Worm (Caenorhabditis elegans): ENCODE data around the gene R04A9.9.
A peak's percentile ranks its signal among the peaks of the same experiment; 100 is the strongest.

Gene R04A9.9

ce11 chrX:369923-370322 lies 20.4 kb downstream of the R04A9.9 start:
- TF ChIP-seq nhr-2 (tag; optimal IDR thresholded peaks at IDR 0.05), result peak; percentile 3
- no peak for TF ChIP-seq cnd-1 (tag; optimal IDR thresholded peaks at IDR 0.05)

- TF ChIP-seq sptf-1 (tag; optimal IDR thresholded peaks at IDR 0.05), result no peak
- TF ChIP-seq ces-1 (GFP tag; optimal IDR thresholded peaks at IDR 0.05), result no peak
- TF ChIP-seq sem-2 (GFP tag; optimal IDR thresholded peaks at IDR 0.05), result no peak
- TF ChIP-seq unc-39 (tag; optimal IDR thresholded peaks at IDR 0.05), result no peak
- no peak for TF ChIP-seq nhr-76 (tag; optimal IDR thresholded peaks at IDR 0.05)
- no peak for TF ChIP-seq bed-3 (GFP tag; optimal IDR thresholded peaks at IDR 0.05)
- no peak for TF ChIP-seq hlh-1 (tag; optimal IDR thresholded peaks at IDR 0.05)
- TF ChIP-seq ceh-39 (tag; optimal IDR thresholded peaks at IDR 0.05), result no peak
- no peak for TF ChIP-seq elt-3 (tag; optimal IDR thresholded peaks at IDR 0.05)
- no peak for TF ChIP-seq elt-1 (tag; optimal IDR thresholded peaks at IDR 0.05; ENCODE audit: borderline replicate concordance, insufficient read depth)
- TF ChIP-seq nhr-12 (tag; optimal IDR thresholded peaks at IDR 0.05), result no peak
- TF ChIP-seq pha-4 (tag; optimal IDR thresholded peaks at IDR 0.05), result no peak
Observed at ce11 chrX:360479-360878, 29.9 kb downstream of the R04A9.9 start, which contains the start of gene C04E7.5. Gene C04E7.5, plus strand, starts transcription at chrX:360779.

ce11 chrX:357792-358191 lies 32.6 kb downstream of the R04A9.9 start, which contains the start of gene C04E7.1:
Gene C04E7.1, plus strand, starts transcription at chrX:358092.
- TF ChIP-seq sptf-1 (tag; optimal IDR thresholded peaks at IDR 0.05) (no peak), mls-2 (tag; optimal IDR thresholded peaks at IDR 0.05) (no peak), flh-1 (GFP tag; optimal IDR thresholded peaks at IDR 0.05) (no peak), elt-1 (tag; optimal IDR thresholded peaks at IDR 0.05; ENCODE audit: borderline replicate concordance, insufficient read depth) (no peak), sem-2 (GFP tag; optimal IDR thresholded peaks at IDR 0.05) (no peak), lin-13 (tag; optimal IDR thresholded peaks at IDR 0.05) (no peak), tbx-8 (GFP tag; optimal IDR thresholded peaks at IDR 0.05) (no peak), ces-1 (GFP tag; optimal IDR thresholded peaks at IDR 0.05) (no peak), pha-4 (tag; optimal IDR thresholded peaks at IDR 0.05) (no peak), lin-32 (GFP tag; optimal IDR thresholded peaks at IDR 0.05) (no peak), nhr-76 (tag; optimal IDR thresholded peaks at IDR 0.05) (no peak), ceh-83 (GFP tag; optimal IDR thresholded peaks at IDR 0.05) (no peak), lsy-2 (tag; optimal IDR thresholded peaks at IDR 0.05) (no peak), mep-1 (tag; optimal IDR thresholded peaks at IDR 0.05) (no peak), nhr-12 (tag; optimal IDR thresholded peaks at IDR 0.05) (no peak)

- TF ChIP-seq drap-1 (GFP tag; optimal IDR thresholded peaks at IDR 0.05) (peak; percentile 88), sptf-1 (tag; optimal IDR thresholded peaks at IDR 0.05) (peak; percentile 96), lin-13 (tag; optimal IDR thresholded peaks at IDR 0.05) (peak; percentile 56), elt-1 (tag; optimal IDR thresholded peaks at IDR 0.05; ENCODE audit: borderline replicate concordance, insufficient read depth) (peak; percentile 13), unc-39 (tag; optimal IDR thresholded peaks at IDR 0.05) (no peak), flh-1 (GFP tag; optimal IDR thresholded peaks at IDR 0.05) (peak; percentile 50), nhr-76 (tag; optimal IDR thresholded peaks at IDR 0.05) (no peak), pha-4 (tag; optimal IDR thresholded peaks at IDR 0.05) (peak; percentile 53), hlh-1 (tag; optimal IDR thresholded peaks at IDR 0.05) (peak; percentile 51), mep-1 (tag; optimal IDR thresholded peaks at IDR 0.05) (peak; percentile 77), bed-3 (GFP tag; optimal IDR thresholded peaks at IDR 0.05) (peak; percentile 80), ceh-39 (tag; optimal IDR thresholded peaks at IDR 0.05) (peak; percentile 68), sem-2 (GFP tag; optimal IDR thresholded peaks at IDR 0.05) (peak; percentile 66), ceh-43 (GFP tag; optimal IDR thresholded peaks at IDR 0.05) (peak; percentile 86), elt-3 (tag; optimal IDR thresholded peaks at IDR 0.05) (no peak), unc-120 (tag; optimal IDR thresholded peaks at IDR 0.05; ENCODE audit: poor library complexity, severe bottlenecking) (peak; percentile 97), M03D4.4 (tag; optimal IDR thresholded peaks at IDR 0.05) (peak; percentile 88), nhr-28 (tag; optimal IDR thresholded peaks at IDR 0.05) (peak; percentile 62), nhr-237 (tag; optimal IDR thresholded peaks at IDR 0.05) (peak; percentile 92), tbx-8 (GFP tag; optimal IDR thresholded peaks at IDR 0.05) (peak; percentile 74), mls-2 (tag; optimal IDR thresholded peaks at IDR 0.05) (peak; percentile 92), mab-5 (tag; optimal IDR thresholded peaks at IDR 0.05) (peak; percentile 71), ceh-83 (GFP tag; optimal IDR thresholded peaks at IDR 0.05) (peak; percentile 89), cnd-1 (tag; optimal IDR thresholded peaks at IDR 0.05) (peak; percentile 82), ham-2 (GFP tag; optimal IDR thresholded peaks at IDR 0.05) (peak; percentile 71), zip-8 (tag; optimal IDR thresholded peaks at IDR 0.05) (no peak), snpc-4 (tag; optimal IDR thresholded peaks at IDR 0.05) (no peak), lsy-2 (tag; optimal IDR thresholded peaks at IDR 0.05) (peak; percentile 51), lin-32 (GFP tag; optimal IDR thresholded peaks at IDR 0.05) (peak; percentile 88), ztf-11 (tag; optimal IDR thresholded peaks at IDR 0.05) (no peak), blmp-1 (tag; optimal IDR thresholded peaks at IDR 0.05) (no peak), unc-62 (GFP tag; optimal IDR thresholded peaks at IDR 0.05) (peak; percentile 6), nhr-12 (tag; optimal IDR thresholded peaks at IDR 0.05) (no peak), ces-1 (GFP tag; optimal IDR thresholded peaks at IDR 0.05) (peak; percentile 66), nhr-2 (tag; optimal IDR thresholded peaks at IDR 0.05) (no peak)
Observed at ce11 chrX:353134-353669, 37.2 kb downstream of the R04A9.9 start, which contains the start of gene sor-3. Gene sor-3, plus strand, starts transcription at chrX:353619.
